In genomic region chrV:11331811-11332210, ce11 we compare ENCODE assay signal across 4 worm cellular contexts.
TF ChIP-seq lines count a peak whose summit lies in the region.

No protein-coding gene starts in this region.

TF ChIP-seq in whole organism, L4 larva, 104 proteins besides CTCF, POLR2A, EP300 and RAD21 (continues in another document):
- TF ChIP-seq Y105C5A.15 (GFP tag; IDR thresholded peaks at IDR 0.05; lab: Robert Waterston, UW) (peak; percentile 57; the same call in 1 of the 2 replicates), egl-43 (GFP tag; IDR thresholded peaks at IDR 0.05; lab: Robert Waterston, UW) (peak; percentile 79), zip-11 (GFP tag; IDR thresholded peaks at IDR 0.05; lab: Robert Waterston, UW) (0 out of 2 replicates have a peak, but pooled peaks have one; percentile 57), snpc-1.2 (GFP tag; IDR thresholded peaks at IDR 0.05; lab: Robert Waterston, UW) (peak; percentile 67), madf-9 (GFP tag; conservative IDR thresholded peaks at IDR 0.05; lab: Robert Waterston, UW) (peak; percentile 51; the same call in 1 of the 2 replicates), D1046.2 (GFP tag; IDR thresholded peaks at IDR 0.05; lab: Robert Waterston, UW) (0 out of 2 replicates have a peak, but pooled peaks have one; percentile 41), lim-7 (GFP tag; IDR thresholded peaks at IDR 0.05; lab: Robert Waterston, UW) (peak; percentile 88), hmg-1.1 (GFP tag; IDR thresholded peaks at IDR 0.05; lab: Robert Waterston, UW) (0 out of 2 replicates have a peak, but pooled peaks have one; percentile 41), ctbp-1 (GFP tag; IDR thresholded peaks at IDR 0.05; lab: Robert Waterston, UW) (peak; percentile 62; the same call in 1 of the 2 replicates), dmd-6 (GFP tag; IDR thresholded peaks at IDR 0.05; lab: Robert Waterston, UW) (peak; percentile 51), Y48G9A.11 (GFP tag; IDR thresholded peaks at IDR 0.05; lab: Robert Waterston, UW) (peak; percentile 62; the same call in 1 of the 2 replicates), F44E2.7 (GFP tag; IDR thresholded peaks at IDR 0.05; lab: Robert Waterston, UW) (peak; percentile 33; the same call in 1 of the 2 replicates), arid-1 (GFP tag; conservative IDR thresholded peaks at IDR 0.05; lab: Robert Waterston, UW) (peak; percentile 85), tra-1 (GFP tag; IDR thresholded peaks at IDR 0.05; lab: Robert Waterston, UW) (0 out of 2 replicates have a peak, but pooled peaks have one; percentile 17), dmd-9 (GFP tag; IDR thresholded peaks at IDR 0.05; lab: Robert Waterston, UW) (0 out of 2 replicates have a peak, but pooled peaks have one; percentile 33), ceh-44 (GFP tag; IDR thresholded peaks at IDR 0.05; lab: Robert Waterston, UW) (peak; percentile 64; the same call in 1 of the 2 replicates), T26A8.4 (GFP tag; IDR thresholded peaks at IDR 0.05; lab: Robert Waterston, UW) (0 out of 2 replicates have a peak, but pooled peaks have one; percentile 21), lin-1 (GFP tag; IDR thresholded peaks at IDR 0.05; lab: Robert Waterston, UW) (peak; percentile 51; the same call in 1 of the 2 replicates), dmd-8 (GFP tag; IDR thresholded peaks at IDR 0.05; lab: Robert Waterston, UW) (peak; percentile 70; the same call in 1 of the 2 replicates)

TF ChIP-seq in whole organism, early embryonic, 17 proteins besides CTCF, POLR2A, EP300 and RAD21:
- 0 out of 2 replicates have a peak, but pooled peaks have one; percentile 30 for TF ChIP-seq flt-1 (GFP tag; IDR thresholded peaks at IDR 0.05; lab: Robert Waterston, UW)

TF ChIP-seq in whole organism, midembryonic, 9 proteins besides CTCF, POLR2A, EP300 and RAD21:
- TF ChIP-seq ztf-29 (GFP tag; IDR thresholded peaks at IDR 0.05; lab: Robert Waterston, UW) (0 out of 2 replicates have a peak, but pooled peaks have one; percentile 41), T22C8.4 (GFP tag; IDR thresholded peaks at IDR 0.05; lab: Robert Waterston, UW) (peak; percentile 26; the same call in 1 of the 2 replicates)

TF ChIP-seq in whole organism, young adult, 124 proteins besides CTCF, POLR2A, EP300 and RAD21:
- TF ChIP-seq lin-26 (GFP tag; IDR thresholded peaks at IDR 0.05; lab: Robert Waterston, UW): peak; percentile 83
- peak; percentile 46; the same call in 1 of the 2 replicates for TF ChIP-seq mcd-1 (GFP tag; IDR thresholded peaks at IDR 0.05; lab: Robert Waterston, UW)
- peak; percentile 31; the same call in 1 of the 2 replicates for TF ChIP-seq egrh-3 (GFP tag; IDR thresholded peaks at IDR 0.05; lab: Robert Waterston, UW)
- TF ChIP-seq Y56A3A.18 (GFP tag; IDR thresholded peaks at IDR 0.05; lab: Robert Waterston, UW): 0 out of 2 replicates have a peak, but pooled peaks have one; percentile 56
- TF ChIP-seq pbrm-1 (GFP tag; IDR thresholded peaks at IDR 0.05; lab: Robert Waterston, UW): 0 out of 2 replicates have a peak, but pooled peaks have one; percentile 37
- TF ChIP-seq rcor-1 (GFP tag; IDR thresholded peaks at IDR 0.05; lab: Robert Waterston, UW): peak; percentile 40; the same call in 1 of the 2 replicates
- peak; percentile 52; the same call in 1 of the 2 replicates for TF ChIP-seq madf-6 (GFP tag; IDR thresholded peaks at IDR 0.05; lab: Robert Waterston, UW)
- peak; percentile 60 for TF ChIP-seq hmg-1.2 (GFP tag; IDR thresholded peaks at IDR 0.05; lab: Robert Waterston, UW)
- TF ChIP-seq nhr-120 (GFP tag; IDR thresholded peaks at IDR 0.05; lab: Robert Waterston, UW): peak; percentile 35; the same call in 1 of the 2 replicates
- peak; percentile 61 for TF ChIP-seq dox-1 (GFP tag; IDR thresholded peaks at IDR 0.05; lab: Robert Waterston, UW)
- peak; percentile 51 for TF ChIP-seq D2030.7 (GFP tag; IDR thresholded peaks at IDR 0.05; lab: Robert Waterston, UW)
- peak; percentile 81 for TF ChIP-seq ztf-25 (GFP tag; IDR thresholded peaks at IDR 0.05; lab: Robert Waterston, UW)
TF ChIP-seq in whole organism, young adult: peak in this region for 12; not testable (repeated sequence) for 112.
